Fruit fly (Drosophila melanogaster) whole organism, embryonic: Measurements from ENCODE around the gene CG15347.

Experiments used
- Abd-B ChIP-seq: fragments of 200-800 bp; sonication (Bioruptor generic); optimal IDR thresholded peaks from 2 replicates; lab custom pipeline; 2018; ENCODE audit warnings: missing biosample characterization, mild to moderate bottlenecking, missing genetic modification characterization, moderate library complexity
- Antp ChIP-seq: fragments of 200-800 bp; sonication (Bioruptor generic); optimal IDR thresholded peaks from 3 replicates; lab custom pipeline; 2016; ENCODE audit warnings: missing biosample characterization, missing genetic modification characterization
- BEAF-32 ChIP-seq: fragments of 200-800 bp; sonication (Bioruptor generic); optimal IDR thresholded peaks from 3 replicates; lab custom pipeline; 2017; ENCODE audit warnings: missing biosample characterization, missing genetic modification characterization, mild to moderate bottlenecking, moderate library complexity, missing genetic modification reagents
- Bdp1 ChIP-seq: fragments of 200-800 bp; sonication (Bioruptor generic); optimal IDR thresholded peaks from 3 replicates; lab custom pipeline; 2016; ENCODE audit warnings: missing biosample characterization, missing genetic modification characterization
- CG11456 ChIP-seq: fragments of 200-800 bp; sonication (Bioruptor generic); IDR thresholded peaks from 3 replicates; pipeline ENCODE4 v1.3.6; 2022; ENCODE audit warnings: missing biosample characterization, missing genetic modification characterization
- CG11696 ChIP-seq: fragments of 200-800 bp; sonication (Bioruptor generic); IDR thresholded peaks from 2 replicates; pipeline ENCODE4 v1.3.6; 2022; ENCODE audit warnings: missing biosample characterization, missing genetic modification characterization
- CG12391 ChIP-seq: fragments of 200-800 bp; sonication (Bioruptor generic); optimal IDR thresholded peaks from 3 replicates; lab custom pipeline; 2018; ENCODE audit warnings: missing biosample characterization, mild to moderate bottlenecking, missing genetic modification characterization, moderate library complexity
- CG15514 ChIP-seq: fragments of 200-800 bp; sonication (Bioruptor generic); optimal IDR thresholded peaks from 3 replicates; lab custom pipeline; 2017; ENCODE audit warnings: missing biosample characterization, missing genetic modification characterization, mild to moderate bottlenecking, moderate library complexity, missing genetic modification reagents
- CG15696 ChIP-seq: fragments of 200-800 bp; sonication (Bioruptor generic); optimal IDR thresholded peaks from 2 replicates; lab custom pipeline; 2019; ENCODE audit warnings: missing biosample characterization, mild to moderate bottlenecking, missing genetic modification characterization, moderate library complexity
- CG1602 ChIP-seq: fragments of 200-800 bp; sonication (Bioruptor generic); optimal IDR thresholded peaks from 3 replicates; lab custom pipeline; 2016; ENCODE audit warnings: missing biosample characterization, missing genetic modification characterization
- CG16863 ChIP-seq: fragments of 200-800 bp; sonication (Bioruptor generic); optimal IDR thresholded peaks from 3 replicates; lab custom pipeline; 2016; ENCODE audit warnings: missing biosample characterization, missing genetic modification characterization
- CG17568 ChIP-seq: fragments of 200-800 bp; sonication (Bioruptor generic); optimal IDR thresholded peaks from 2 replicates; lab custom pipeline; 2018; ENCODE audit warnings: missing biosample characterization, mild to moderate bottlenecking, missing genetic modification characterization, moderate library complexity
- CG18599 ChIP-seq: fragments of 200-800 bp; sonication (Bioruptor generic); optimal IDR thresholded peaks from 3 replicates; lab custom pipeline; 2017; ENCODE audit warnings: missing biosample characterization, missing genetic modification characterization, mild to moderate bottlenecking, moderate library complexity, missing genetic modification reagents
- CG18764 ChIP-seq: fragments of 200-800 bp; sonication (Bioruptor generic); optimal IDR thresholded peaks from 3 replicates; lab custom pipeline; 2016; ENCODE audit warnings: missing biosample characterization, missing genetic modification characterization
- CG2875 ChIP-seq: fragments of 200-800 bp; sonication (Bioruptor generic); optimal IDR thresholded peaks from 2 replicates; lab custom pipeline; 2017; ENCODE audit warnings: missing biosample characterization, mild to moderate bottlenecking, missing genetic modification characterization, missing genetic modification reagents
- CG3065 ChIP-seq: fragments of 200-800 bp; sonication (Bioruptor generic); optimal IDR thresholded peaks from 2 replicates; lab custom pipeline; 2016; ENCODE audit warnings: missing biosample characterization, missing genetic modification characterization
- CG3281 ChIP-seq: fragments of 200-800 bp; sonication (Bioruptor generic); optimal IDR thresholded peaks from 3 replicates; lab custom pipeline; 2017; ENCODE audit warnings: missing biosample characterization, mild to moderate bottlenecking, missing genetic modification characterization
- CG3726 ChIP-seq: fragments of 200-800 bp; sonication (Bioruptor generic); IDR thresholded peaks from 3 replicates; pipeline ENCODE4, ENCODE4 v1.3.6; 2022; ENCODE audit warnings: missing biosample characterization, missing genetic modification characterization
- CG8290 ChIP-seq, 3 experiments: fragments of 200-800 bp; sonication (Bioruptor generic); optimal IDR thresholded peaks; 2 replicates each; lab custom pipeline; 2016 to 2019; ENCODE audit warnings: missing biosample characterization in 3 of 3, missing genetic modification characterization in 3 of 3, mild to moderate bottlenecking in 2 of 3, moderate library complexity in 1 of 3
- CG8388 ChIP-seq: fragments of 200-800 bp; sonication (Bioruptor generic); optimal IDR thresholded peaks from 2 replicates; lab custom pipeline; 2019; ENCODE audit warnings: missing biosample characterization, mild to moderate bottlenecking, missing genetic modification characterization, moderate library complexity
- CG8478 ChIP-seq: fragments of >200 bp; optimal IDR thresholded peaks from 2 replicates; lab custom pipeline; 2018
- CG8765 ChIP-seq: fragments of 200-800 bp; sonication (Bioruptor generic); IDR thresholded peaks from 2 replicates; pipeline ENCODE4 v1.3.6; 2022; ENCODE audit warnings: missing biosample characterization, missing genetic modification characterization
- Dll ChIP-seq: fragments of 200-800 bp; sonication (Bioruptor generic); IDR thresholded peaks from 4 replicates; pipeline ENCODE4 v1.3.6; 2022; ENCODE audit warnings: missing biosample characterization, missing genetic modification characterization; ENCODE audit not compliant: partially characterized antibody
- Gsc ChIP-seq: fragments of 200-800 bp; sonication (Bioruptor generic); IDR thresholded peaks from 2 replicates; pipeline ENCODE4 v1.3.6; 2022; ENCODE audit warnings: missing biosample characterization, missing genetic modification characterization
- Gug ChIP-seq: fragments of 200-800 bp; sonication (Bioruptor generic); IDR thresholded peaks from 4 replicates; pipeline ENCODE4 v1.3.6; 2022; ENCODE audit warnings: missing biosample characterization, missing genetic modification characterization
- H2.0 ChIP-seq: fragments of 200-800 bp; sonication (Bioruptor generic); IDR thresholded peaks from 2 replicates; pipeline ENCODE4 v1.3.6; 2022; ENCODE audit warnings: missing biosample characterization, missing genetic modification characterization
- Hsf ChIP-seq: fragments of 200-800 bp; sonication (Bioruptor generic); optimal IDR thresholded peaks from 3 replicates; lab custom pipeline; 2016; ENCODE audit warnings: missing biosample characterization, missing genetic modification characterization
- NC2β ChIP-seq: fragments of 200-800 bp; sonication (Bioruptor generic); optimal IDR thresholded peaks from 2 replicates; lab custom pipeline; 2016; ENCODE audit warnings: missing biosample characterization, missing genetic modification characterization
- Nf-YA ChIP-seq: fragments of 200-800 bp; sonication (Bioruptor generic); IDR thresholded peaks from 2 replicates; pipeline ENCODE4 v1.3.6; 2022; ENCODE audit warnings: missing biosample characterization, missing genetic modification characterization
- Nf-YB ChIP-seq: fragments of 200-800 bp; sonication (Bioruptor generic); optimal IDR thresholded peaks from 3 replicates; lab custom pipeline; 2019; ENCODE audit warnings: missing biosample characterization, mild to moderate bottlenecking, missing genetic modification characterization, moderate library complexity
- NfI ChIP-seq: fragments of 200-800 bp; sonication (Bioruptor generic); optimal IDR thresholded peaks from 3 replicates; lab custom pipeline; 2018; ENCODE audit warnings: missing biosample characterization, mild to moderate bottlenecking, missing genetic modification characterization, moderate library complexity
- Vsx1 ChIP-seq: fragments of 200-800 bp; sonication (Bioruptor generic); optimal IDR thresholded peaks from 2 replicates; lab custom pipeline; 2017; ENCODE audit warnings: missing biosample characterization, mild to moderate bottlenecking, missing genetic modification characterization, missing genetic modification reagents
- bowl ChIP-seq: fragments of 200-800 bp; sonication (Bioruptor generic); IDR thresholded peaks from 2 replicates; pipeline ENCODE4 v1.3.6; 2022; ENCODE audit warnings: missing biosample characterization, missing genetic modification characterization
- bsh ChIP-seq, 2 experiments: fragments of 200-800 bp; sonication (Bioruptor generic); optimal IDR thresholded peaks; 2 replicates each; lab custom pipeline; 2017 to 2018; ENCODE audit warnings: mild to moderate bottlenecking in 2 of 2, missing biosample characterization in 2 of 2, missing genetic modification characterization in 2 of 2, moderate library complexity in 1 of 2
- crc ChIP-seq: fragments of 200-800 bp; sonication (Bioruptor generic); optimal IDR thresholded peaks from 2 replicates; lab custom pipeline; 2016; ENCODE audit warnings: missing biosample characterization, missing genetic modification characterization
- crol ChIP-seq: fragments of 200-800 bp; sonication (Bioruptor generic); IDR thresholded peaks from 2 replicates; pipeline ENCODE4 v1.3.6; 2022; ENCODE audit warnings: missing biosample characterization, missing genetic modification characterization
- fd64A ChIP-seq: fragments of 200-800 bp; sonication (Bioruptor generic); optimal IDR thresholded peaks from 3 replicates; lab custom pipeline; 2018; ENCODE audit warnings: missing biosample characterization, mild to moderate bottlenecking, missing genetic modification characterization
- hbn ChIP-seq: fragments of 200-800 bp; sonication (Bioruptor generic); IDR thresholded peaks from 2 replicates; pipeline ENCODE4 v1.3.6; 2022; ENCODE audit warnings: missing biosample characterization, missing genetic modification characterization; ENCODE audit not compliant: partially characterized antibody
- inv ChIP-seq: fragments of 200-800 bp; sonication (Bioruptor generic); IDR thresholded peaks from 2 replicates; pipeline ENCODE4 v1.3.6; 2022; ENCODE audit warnings: missing biosample characterization, missing genetic modification characterization; ENCODE audit not compliant: partially characterized antibody
- nau ChIP-seq: fragments of 200-800 bp; sonication (Bioruptor generic); optimal IDR thresholded peaks from 3 replicates; lab custom pipeline; 2017; ENCODE audit warnings: missing biosample characterization, mild to moderate bottlenecking, missing genetic modification characterization, missing genetic modification reagents
- pros ChIP-seq: fragments of 200-800 bp; sonication (Bioruptor generic); optimal IDR thresholded peaks from 3 replicates; lab custom pipeline; 2019; ENCODE audit warnings: missing biosample characterization, mild to moderate bottlenecking, missing genetic modification characterization, moderate library complexity
- rib ChIP-seq: fragments of 200-800 bp; sonication (Bioruptor generic); IDR thresholded peaks from 2 replicates; pipeline ENCODE4 v1.3.6; 2022; ENCODE audit warnings: missing biosample characterization, missing genetic modification characterization
- schlank ChIP-seq: fragments of 200-800 bp; sonication (Bioruptor generic); optimal IDR thresholded peaks from 2 replicates; lab custom pipeline; 2018; ENCODE audit warnings: missing biosample characterization, mild to moderate bottlenecking, missing genetic modification characterization
- shn ChIP-seq: fragments of 200-800 bp; sonication (Bioruptor generic); optimal IDR thresholded peaks from 3 replicates; lab custom pipeline; 2016; ENCODE audit warnings: missing biosample characterization, missing genetic modification characterization
- tgo ChIP-seq: fragments of 200-800 bp; sonication (Bioruptor generic); IDR thresholded peaks from 3 replicates; pipeline ENCODE4 v1.3.6; 2022; ENCODE audit warnings: missing biosample characterization, missing genetic modification characterization
- tin ChIP-seq: fragments of 200-800 bp; sonication (Bioruptor generic); optimal IDR thresholded peaks from 3 replicates; lab custom pipeline; 2016; ENCODE audit warnings: missing biosample characterization, missing genetic modification characterization
- unc-4 ChIP-seq: fragments of 200-800 bp; sonication (Bioruptor generic); IDR thresholded peaks from 2 replicates; pipeline ENCODE4 v1.3.6; 2022; ENCODE audit warnings: missing biosample characterization, missing genetic modification characterization; ENCODE audit not compliant: partially characterized antibody
- usp ChIP-seq: fragments of >200 bp; optimal IDR thresholded peaks from 2 replicates; lab custom pipeline; 2017; ENCODE audit warnings: missing biosample characterization, missing genetic modification characterization
- zen2 ChIP-seq: fragments of 200-800 bp; sonication (Bioruptor generic); IDR thresholded peaks from 3 replicates; pipeline ENCODE4 v1.3.6; 2022; ENCODE audit warnings: missing biosample characterization, missing genetic modification characterization; ENCODE audit not compliant: partially characterized antibody
- zf30C ChIP-seq: fragments of 200-800 bp; sonication (Bioruptor generic); optimal IDR thresholded peaks from 3 replicates; lab custom pipeline; 2018; ENCODE audit warnings: missing biosample characterization, mild to moderate bottlenecking, missing genetic modification characterization

The CG15347 gene

DNA sequence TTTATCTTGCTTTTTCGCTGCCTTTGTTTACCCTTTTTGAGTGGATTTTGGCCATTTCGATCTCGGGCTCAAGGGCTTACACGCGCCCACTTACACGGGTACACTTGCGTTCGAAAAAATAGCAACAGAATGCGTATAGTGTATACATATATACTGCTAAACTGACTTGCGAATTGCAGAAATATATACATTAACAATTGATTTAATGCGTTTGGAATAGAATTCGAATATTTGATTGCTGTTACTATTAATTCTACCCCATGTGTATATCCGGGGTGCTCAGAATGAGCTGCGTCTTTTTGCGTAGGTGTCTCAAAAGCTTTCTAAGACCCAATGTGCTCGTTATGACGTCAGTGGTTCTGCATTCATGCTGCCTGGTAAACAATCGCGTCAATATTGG, 32.8 kb upstream of the CG15347 start (continued):
- no peak for TF ChIP-seq fd64A (GFP tag; lab: Kevin White, UChicago)
- no peak for TF ChIP-seq CG8478 (lab: Kevin White, UChicago)
- TF ChIP-seq Bdp1 (GFP tag; lab: Kevin White, UChicago) = no peak
- TF ChIP-seq CG8765 (GFP tag; lab: Robert Waterston, UW) = no peak
- no peak for TF ChIP-seq pros (GFP tag; lab: Kevin White, UChicago)
- peak in 1 of 2 experiments; percentile 22 for TF ChIP-seq bsh (GFP tag; optimal IDR thresholded peaks at IDR 0.05; lab: Kevin White, UChicago)
- peak; percentile 59 for TF ChIP-seq CG18599 (GFP tag; lab: Kevin White, UChicago)
- no peak for TF ChIP-seq unc-4
- TF ChIP-seq CG15696 = no peak
- no peak for TF ChIP-seq CG2875 (GFP tag; lab: Kevin White, UChicago)
- peak; percentile 42; the same call in 1 of the 4 replicates for TF ChIP-seq Gug
- no peak for TF ChIP-seq bowl (GFP tag; lab: Robert Waterston, UW)
- peak; percentile 75 for TF ChIP-seq CG11696 (GFP tag; lab: Robert Waterston, UW)
- TF ChIP-seq crol (GFP tag; lab: Robert Waterston, UW) = no peak
- TF ChIP-seq Vsx1 (GFP tag; lab: Kevin White, UChicago) = peak; percentile 18
- peak; percentile 21 for TF ChIP-seq nau (GFP tag; lab: Kevin White, UChicago)
- TF ChIP-seq CG3281 (GFP tag; lab: Kevin White, UChicago) = peak; percentile 56
- TF ChIP-seq crc (GFP tag; lab: Kevin White, UChicago) = no peak
- no peak for TF ChIP-seq tin (GFP tag; lab: Kevin White, UChicago)
- no peak for TF ChIP-seq inv (GFP tag; lab: Robert Waterston, UW)
- TF ChIP-seq CG11456 (GFP tag; lab: Robert Waterston, UW) = peak; percentile 58; the same call in 1 of the 3 replicates
- TF ChIP-seq Gsc (GFP tag; lab: Robert Waterston, UW) = no peak
- peak; percentile 29 for TF ChIP-seq CG17568
- no peak for TF ChIP-seq CG8290 (GFP tag; optimal IDR thresholded peaks at IDR 0.05; lab: Kevin White, UChicago)
- peak in 1 of 2 experiments; percentile 87 for TF ChIP-seq CG8290 (tag; optimal IDR thresholded peaks at IDR 0.05; lab: Kevin White, UChicago)
- no peak for TF ChIP-seq zf30C
- no peak for TF ChIP-seq CG1602 (GFP tag; lab: Kevin White, UChicago)
- TF ChIP-seq CG18764 (GFP tag; lab: Kevin White, UChicago) = no peak
- TF ChIP-seq Antp (GFP tag; lab: Kevin White, UChicago) = no peak
- TF ChIP-seq H2.0 = peak; percentile 54
- TF ChIP-seq Nf-YB (GFP tag; lab: Kevin White, UChicago) = no peak
- TF ChIP-seq rib = no peak
- no peak for TF ChIP-seq CG3726
- no peak for TF ChIP-seq shn (GFP tag; lab: Kevin White, UChicago)
- no peak for TF ChIP-seq zen2 (GFP tag; lab: Robert Waterston, UW)
- peak; percentile 45 for TF ChIP-seq NfI (GFP tag; lab: Kevin White, UChicago)
- peak; percentile 39 for TF ChIP-seq Hsf (GFP tag; lab: Kevin White, UChicago)
- peak; percentile 1 for TF ChIP-seq CG16863 (GFP tag; lab: Kevin White, UChicago)
- peak; percentile 38 for TF ChIP-seq Abd-B (GFP tag; lab: Kevin White, UChicago)
- no peak for TF ChIP-seq BEAF-32 (GFP tag; lab: Kevin White, UChicago)
- TF ChIP-seq CG8388 (GFP tag; lab: Kevin White, UChicago) = no peak
- TF ChIP-seq tgo (GFP tag; lab: Robert Waterston, UW) = peak; percentile 48; the same call in 2 of the 3 replicates
- peak; percentile 34 for TF ChIP-seq CG15514 (GFP tag; lab: Kevin White, UChicago)
- no peak for TF ChIP-seq CG3065
- TF ChIP-seq Dll (GFP tag; lab: Robert Waterston, UW) = no peak
- no peak for TF ChIP-seq CG12391 (tag; lab: Kevin White, UChicago)
- TF ChIP-seq hbn (GFP tag; lab: Robert Waterston, UW) = no peak
- no peak for TF ChIP-seq NC2β (GFP tag; lab: Kevin White, UChicago)
- no peak for TF ChIP-seq usp (GFP tag; lab: Kevin White, UChicago)
- 0 out of 2 replicates have a peak, but pooled peaks have one; percentile 25 for TF ChIP-seq Nf-YA (GFP tag; lab: Robert Waterston, UW)
- TF ChIP-seq schlank (tag; lab: Kevin White, UChicago) = peak; percentile 32
